Worm (Caenorhabditis elegans): ENCODE data around the gene F02C12.2.

F02C12.2 gene

DNA sequence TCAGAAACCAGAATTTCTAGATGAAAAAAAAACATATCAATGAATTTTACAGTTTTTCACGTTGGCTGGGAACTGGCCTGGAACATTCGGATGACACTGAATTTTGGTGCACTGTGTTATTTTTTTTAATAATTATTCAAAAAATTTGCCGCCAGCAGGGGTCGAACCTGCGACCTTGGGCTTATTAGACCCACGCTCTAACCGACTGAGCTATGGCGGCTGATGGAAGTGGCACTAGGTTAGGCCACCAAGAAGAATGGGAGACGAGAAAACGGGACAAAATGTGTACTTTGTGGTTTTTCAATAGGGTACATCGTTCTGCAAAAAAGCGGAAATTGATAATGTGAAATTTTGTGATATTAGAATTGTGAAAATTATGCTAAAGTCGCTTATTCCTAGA, 15.9 kb upstream of the F02C12.2 start (continued):
- TF ChIP-seq ztf-18 (tag; optimal IDR thresholded peaks at IDR 0.05) = peak; percentile 40
- peak; percentile 37; the same call in 1 of the 2 replicates for TF ChIP-seq ekl-4 (GFP tag; IDR thresholded peaks at IDR 0.05)
- TF ChIP-seq sdz-38 (tag; optimal IDR thresholded peaks at IDR 0.05) = no peak
- TF ChIP-seq madf-3 (GFP tag; IDR thresholded peaks at IDR 0.05) = no peak
- peak; percentile 17 for TF ChIP-seq zim-3 (tag; optimal IDR thresholded peaks at IDR 0.05)
- no peak for TF ChIP-seq ztf-28 (GFP tag; IDR thresholded peaks at IDR 0.05)
- TF ChIP-seq madf-10 (tag; optimal IDR thresholded peaks at IDR 0.05) = peak; percentile 44
- TF ChIP-seq egl-44 (GFP tag; IDR thresholded peaks at IDR 0.05) = peak; percentile 50; the same call in 1 of the 2 replicates
- peak; percentile 13 for TF ChIP-seq ceh-79 (tag; optimal IDR thresholded peaks at IDR 0.05)
- TF ChIP-seq mes-4 (tag; optimal IDR thresholded peaks at IDR 0.05) = no peak
- TF ChIP-seq snpc-1.3 (tag; optimal IDR thresholded peaks at IDR 0.05; ENCODE audit: insufficient read depth) = peak; percentile 39
- peak; percentile 33 for TF ChIP-seq mxl-1 (tag; optimal IDR thresholded peaks at IDR 0.05)
- no peak for TF ChIP-seq ceh-91 (GFP tag; IDR thresholded peaks at IDR 0.05)
- no peak for TF ChIP-seq ceh-27 (GFP tag; optimal IDR thresholded peaks at IDR 0.05)
- peak; percentile 78 for TF ChIP-seq nhr-90 (tag; optimal IDR thresholded peaks at IDR 0.05)
- TF ChIP-seq rpc-1 (optimal IDR thresholded peaks at IDR 0.05) = peak; percentile 69
- TF ChIP-seq rpc-1 (tag; optimal IDR thresholded peaks at IDR 0.05) = peak; percentile 79
- TF ChIP-seq Y53G8AR.9 (GFP tag; conservative IDR thresholded peaks at IDR 0.05) = no peak

DNA sequence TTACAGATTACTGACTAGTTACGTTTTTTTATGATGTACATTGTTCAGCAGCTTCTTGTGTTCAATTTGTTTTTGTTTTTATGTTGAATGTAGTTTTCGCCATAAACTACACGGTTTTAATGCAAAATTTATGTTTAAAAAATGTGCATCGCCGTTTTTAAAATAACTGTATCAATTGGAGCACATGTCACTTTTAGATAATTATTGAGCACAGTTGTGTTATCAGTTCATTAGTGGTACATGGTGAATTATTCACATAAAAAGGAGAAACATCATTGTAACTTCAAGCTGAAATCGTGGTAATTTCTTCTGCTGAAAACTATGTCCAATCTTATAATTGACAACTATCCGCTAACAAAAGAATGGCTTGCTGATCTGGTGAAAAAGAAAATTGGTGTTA, 13.2 kb upstream of the F02C12.2 start:
- no peak for TF ChIP-seq snpc-1.3 (tag; optimal IDR thresholded peaks at IDR 0.05; ENCODE audit: insufficient read depth)
- TF ChIP-seq unc-130 (GFP tag; optimal IDR thresholded peaks at IDR 0.05) = no peak
- peak; percentile 49 for TF ChIP-seq nhr-80 (tag; optimal IDR thresholded peaks at IDR 0.05)

DNA sequence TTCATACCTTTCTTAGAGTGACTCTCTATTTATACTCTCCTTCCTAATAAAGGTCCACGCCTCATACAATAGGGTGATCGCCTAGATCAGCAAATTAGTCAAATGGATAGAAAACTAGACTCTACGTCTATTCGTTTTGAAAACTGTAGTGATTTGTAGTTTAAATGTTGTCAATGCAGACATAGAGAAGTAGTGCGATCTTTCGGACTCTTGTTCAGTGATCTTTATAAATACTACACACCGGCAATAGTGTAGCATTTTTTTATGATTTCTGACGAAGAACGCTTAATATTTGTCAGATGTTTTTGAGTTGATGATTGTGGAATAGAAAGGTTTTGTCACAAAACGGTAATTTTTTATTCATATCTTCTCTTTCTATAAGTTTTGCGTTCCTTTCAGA, 12.2 kb upstream of the F02C12.2 start:
- TF ChIP-seq F23B12.7 (tag; optimal IDR thresholded peaks at IDR 0.05; ENCODE audit: insufficient read depth) (no peak), madf-3 (GFP tag; IDR thresholded peaks at IDR 0.05) (no peak)

DNA sequence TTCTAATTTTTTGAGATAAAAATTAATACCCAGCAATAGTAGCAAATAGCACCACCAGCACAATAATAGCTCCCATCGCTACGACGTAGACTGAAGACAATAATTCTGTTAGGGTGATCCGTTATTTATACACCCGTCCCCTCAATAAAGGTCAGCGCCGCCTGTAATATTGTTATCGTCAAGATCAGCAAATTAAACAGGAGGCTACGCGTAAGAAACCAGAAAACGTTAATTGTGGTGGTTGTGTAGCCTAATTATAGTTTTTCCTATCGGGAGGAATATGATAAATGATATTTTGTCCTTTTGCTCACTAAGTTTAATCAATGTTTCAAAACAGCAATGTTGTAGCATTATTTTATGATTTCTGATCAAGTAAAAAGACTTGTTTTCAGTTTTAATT, 10.4 kb upstream of the F02C12.2 start, which contains the start of the genes cyp-13B1 and C29F7.1:
Gene cyp-13B1, minus strand, starts transcription at position 101 of the 400 bp plus-strand sequence.
Gene C29F7.1, plus strand, starts transcription at position 394 of the 400 bp plus-strand sequence.
- TF ChIP-seq T26A5.8 (tag; optimal IDR thresholded peaks at IDR 0.05) (no peak), rcor-1 (GFP tag; IDR thresholded peaks at IDR 0.05) (no peak), mel-28 (tag; optimal IDR thresholded peaks at IDR 0.05; ENCODE audit: borderline replicate concordance) (no peak), Y67H2A.10 (GFP tag; conservative IDR thresholded peaks at IDR 0.05) (no peak), ztf-25 (GFP tag; IDR thresholded peaks at IDR 0.05) (no peak), Y56A3A.18 (GFP tag; IDR thresholded peaks at IDR 0.05) (no peak), nhr-120 (GFP tag; IDR thresholded peaks at IDR 0.05) (no peak), efl-1 (GFP tag; optimal IDR thresholded peaks at IDR 0.05) (no peak), ceh-100 (GFP tag; IDR thresholded peaks at IDR 0.05) (no peak), attf-6 (GFP tag; IDR thresholded peaks at IDR 0.05) (no peak), chd-7 (tag; optimal IDR thresholded peaks at IDR 0.05) (no peak), F49E8.2 (tag; optimal IDR thresholded peaks at IDR 0.05; ENCODE audit: insufficient read depth) (no peak)

DNA sequence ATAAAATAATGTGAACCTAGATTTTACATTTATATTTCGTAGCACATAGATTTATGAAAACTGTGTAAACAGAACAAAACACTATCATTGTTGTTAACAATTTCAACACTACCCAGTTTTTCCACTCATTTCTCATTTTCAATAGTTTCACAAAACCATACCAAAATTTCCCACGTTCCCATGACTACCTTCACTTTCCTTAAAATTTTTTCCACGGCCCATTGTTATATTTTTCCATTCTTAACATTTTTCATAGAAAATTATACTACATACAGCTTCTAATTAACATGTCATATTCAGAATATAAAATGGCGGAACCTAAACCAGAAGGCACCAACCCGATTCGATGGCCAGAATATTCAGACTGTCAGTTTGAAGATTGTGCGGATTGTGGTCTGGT, 2.7 kb upstream of the F02C12.2 start, which contains the start of gene F02C12.1:
Gene F02C12.1, plus strand, starts transcription at position 301 of the 400 bp plus-strand sequence.
- TF ChIP-seq repo-1 (tag; optimal IDR thresholded peaks at IDR 0.05) (no peak), attf-3 (GFP tag; conservative IDR thresholded peaks at IDR 0.05) (no peak), F10E7.11 (tag; optimal IDR thresholded peaks at IDR 0.05) (no peak), ZK185.1 (tag; optimal IDR thresholded peaks at IDR 0.05; ENCODE audit: poor library complexity, severe bottlenecking) (no peak), hrde-1 (tag; optimal IDR thresholded peaks at IDR 0.05; ENCODE audit: borderline replicate concordance) (no peak), die-1 (tag; optimal IDR thresholded peaks at IDR 0.05) (no peak), rec-8 (tag; optimal IDR thresholded peaks at IDR 0.05) (no peak), somi-1 (GFP tag; optimal IDR thresholded peaks at IDR 0.05) (no peak), Y53F4B.3 (GFP tag; IDR thresholded peaks at IDR 0.05) (no peak), dox-1 (GFP tag; IDR thresholded peaks at IDR 0.05) (no peak), egl-44 (GFP tag; IDR thresholded peaks at IDR 0.05) (no peak), pbrm-1 (GFP tag; IDR thresholded peaks at IDR 0.05) (no peak)
